Fruit fly (Drosophila melanogaster) S2 (cell line): ENCODE data around the gene Eip63F-1.

Experiments
- CG8478 ChIP-seq: fragments of >200 bp; optimal IDR thresholded peaks from 2 replicates; lab custom pipeline; 2018
- CTCF ChIP-seq, 2 experiments: fragments of >200 bp; optimal IDR thresholded peaks; 2 replicates each; lab custom pipeline; 2018

Gene Eip63F-1

DNA sequence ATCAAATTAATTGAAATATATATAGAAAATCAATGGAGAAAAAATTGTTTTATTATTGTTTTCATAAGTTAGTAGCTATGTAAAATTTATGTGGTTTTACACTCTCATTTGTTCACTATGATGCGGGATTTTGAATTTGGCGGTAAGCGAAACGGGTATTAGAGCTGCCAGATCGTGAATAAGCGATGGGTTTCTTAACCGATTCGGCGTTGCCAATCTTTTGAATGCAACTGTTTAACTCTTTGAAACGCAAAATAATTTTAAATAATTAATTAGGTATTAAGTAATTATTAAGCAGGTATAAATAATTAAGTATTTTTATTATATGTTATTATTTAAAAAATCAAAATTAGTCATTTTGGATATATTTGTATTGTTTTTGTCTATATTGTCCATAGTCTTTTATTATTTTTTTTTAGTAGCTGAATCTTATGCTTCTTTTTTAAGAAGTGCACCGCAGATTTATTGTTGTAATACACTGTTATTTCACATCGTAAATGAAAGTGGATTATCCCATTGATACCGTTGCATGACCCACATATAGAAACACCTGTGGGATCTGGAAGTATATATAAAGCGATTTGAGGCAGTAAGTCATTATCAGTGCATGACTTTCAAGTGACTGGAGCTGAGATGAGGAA lies 12.0 kb upstream of the Eip63F-1 start, which contains the start of gene CG10853:
Gene CG10853, plus strand, starts transcription at position 591 of the 641 bp plus-strand sequence.
- TF ChIP-seq CG8478 (lab: Kevin White, UChicago) (no peak), CTCF (optimal IDR thresholded peaks at IDR 0.05; lab: Kevin White, UChicago) (no peak)

DNA sequence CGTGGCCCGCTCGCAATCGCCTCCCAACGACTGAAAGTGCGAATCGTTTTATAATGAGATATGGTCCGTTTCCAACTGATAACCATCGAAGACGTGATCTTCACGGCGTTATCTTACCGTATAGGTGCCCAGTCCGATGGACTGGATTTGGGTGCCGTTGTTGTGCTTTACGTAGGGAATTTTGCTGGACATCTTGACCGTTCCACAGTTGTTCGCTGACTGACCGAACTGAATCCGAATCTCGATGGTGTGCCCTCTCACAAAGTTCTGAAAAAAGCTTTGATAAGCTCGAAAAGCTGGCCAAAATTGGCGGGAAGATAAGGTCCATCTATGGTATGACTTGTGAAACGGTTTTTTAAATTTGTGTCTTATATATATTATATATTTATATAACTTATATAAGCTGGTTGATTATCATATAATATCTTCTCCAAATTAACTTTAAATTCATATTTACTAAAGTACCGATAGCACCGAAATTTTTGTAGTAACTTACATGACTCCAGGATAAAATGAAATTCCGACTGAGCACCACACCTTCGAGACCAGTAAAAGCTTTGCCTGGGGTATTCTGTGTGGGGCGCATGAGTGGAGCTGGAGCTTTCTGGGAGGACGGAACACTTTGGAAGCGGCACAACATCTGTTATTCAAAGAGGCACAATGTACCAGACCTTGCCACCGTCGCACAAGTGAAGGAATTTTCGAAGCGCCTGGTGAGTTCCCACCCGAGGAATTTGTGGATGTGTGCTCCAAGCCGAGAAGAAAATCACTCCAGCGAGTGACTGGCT lies 7.0 kb upstream of the Eip63F-1 start, which contains the start of the genes CG10863 and CG14982:
Gene CG10863, minus strand, starts transcription at position 225 of the 788 bp plus-strand sequence.
Gene CG14982, plus strand, starts transcription at position 470 of the 788 bp plus-strand sequence.
- TF ChIP-seq CTCF (optimal IDR thresholded peaks at IDR 0.05; lab: Kevin White, UChicago) (no peak), CG8478 (lab: Kevin White, UChicago) (no peak)

- TF ChIP-seq CG8478 (lab: Kevin White, UChicago) (no peak), CTCF (optimal IDR thresholded peaks at IDR 0.05; lab: Kevin White, UChicago) (no peak)
Measured at dm6 chr3L:3940075-3940819, 4.8 kb upstream of the Eip63F-1 start, which contains the start of gene CG12766. TSS of gene CG12766 (minus strand) at chr3L:3940125.

DNA sequence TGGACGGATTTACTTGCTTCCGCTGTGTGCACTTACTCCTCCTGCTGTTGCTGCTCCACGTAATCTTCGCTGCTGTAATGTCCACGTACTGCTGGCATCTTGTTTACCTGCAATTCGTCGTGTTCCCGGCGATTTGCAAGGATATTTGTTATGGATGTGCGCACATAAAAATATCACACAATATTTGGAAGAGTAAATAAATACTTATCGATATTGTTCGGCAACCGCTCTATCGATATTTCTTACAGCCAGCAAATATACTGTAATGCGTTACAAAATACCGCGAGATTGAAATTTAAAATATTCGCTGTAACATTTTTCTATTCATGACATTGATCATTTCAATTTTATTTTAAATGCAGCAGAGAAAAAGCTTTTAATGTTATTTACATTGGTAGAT lies 2.4 kb upstream of the Eip63F-1 start, which contains the start of gene CG10866:
Gene CG10866, minus strand, starts transcription at position 187 of the 400 bp plus-strand sequence.
- TF ChIP-seq CTCF (optimal IDR thresholded peaks at IDR 0.05; lab: Kevin White, UChicago): no peak
- no peak for TF ChIP-seq CG8478 (lab: Kevin White, UChicago)

- TF ChIP-seq CTCF (optimal IDR thresholded peaks at IDR 0.05; lab: Kevin White, UChicago) (no peak), CG8478 (lab: Kevin White, UChicago) (no peak)
Measured at dm6 chr3L:3934110-3934509, 1.3 kb downstream of the Eip63F-1 start.

DNA sequence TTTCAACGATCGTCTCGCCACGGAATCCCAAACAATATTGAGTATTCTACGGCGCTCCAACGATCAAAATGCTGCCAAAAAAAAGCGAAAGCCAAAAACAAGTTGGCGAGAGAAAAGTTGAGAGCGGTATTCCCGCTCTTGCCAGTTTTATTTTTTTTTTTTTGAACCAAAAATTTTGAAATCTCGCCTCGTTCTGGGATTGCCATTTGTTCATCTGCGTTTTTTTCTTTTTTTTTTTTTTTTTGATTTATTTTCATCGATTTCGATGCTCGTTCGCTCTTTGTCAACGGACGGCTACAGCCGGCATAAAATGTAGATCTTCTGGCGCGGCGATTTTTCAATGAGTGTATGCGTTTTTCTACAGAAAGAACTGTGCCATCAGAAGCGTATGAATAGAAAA lies 1.8 kb downstream of the Eip63F-1 start:
- TF ChIP-seq CG8478 (lab: Kevin White, UChicago) (no peak), CTCF (optimal IDR thresholded peaks at IDR 0.05; lab: Kevin White, UChicago) (no peak)

- TF ChIP-seq CG8478 (lab: Kevin White, UChicago) (no peak), CTCF (optimal IDR thresholded peaks at IDR 0.05; lab: Kevin White, UChicago) (no peak)
Measured at dm6 chr3L:3932742-3933289, 2.6 kb downstream of the Eip63F-1 start.

- TF ChIP-seq CTCF (optimal IDR thresholded peaks at IDR 0.05; lab: Kevin White, UChicago) (no peak), CG8478 (lab: Kevin White, UChicago) (no peak)
Measured at dm6 chr3L:3931778-3932177, 3.6 kb downstream of the Eip63F-1 start.

DNA sequence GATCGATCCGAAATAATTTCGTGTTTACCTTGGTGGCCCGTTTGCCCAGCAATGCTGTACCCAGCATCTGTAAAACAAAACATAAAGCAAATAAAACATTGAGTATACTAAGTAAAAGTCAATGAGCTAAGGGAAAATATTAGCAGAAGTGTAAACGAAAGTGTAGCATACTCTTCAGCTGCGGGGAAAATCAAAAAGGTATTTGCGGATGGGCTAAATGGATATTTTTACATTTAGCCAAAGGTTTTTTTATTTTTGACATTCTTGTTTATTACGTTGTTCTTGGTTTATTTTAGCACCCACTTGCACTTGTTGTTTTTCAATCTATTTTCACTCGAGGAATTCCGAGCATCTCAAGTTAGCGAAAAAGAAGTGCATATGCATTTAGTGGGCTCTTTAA lies 4.5 kb downstream of the Eip63F-1 start:
- TF ChIP-seq CTCF (optimal IDR thresholded peaks at IDR 0.05; lab: Kevin White, UChicago) (no peak), CG8478 (lab: Kevin White, UChicago) (no peak)

dm6 chr3L:3929968-3930767 lies 5.2 kb downstream of the Eip63F-1 start:
- no peak for TF ChIP-seq CTCF (optimal IDR thresholded peaks at IDR 0.05; lab: Kevin White, UChicago)

dm6 chr3L:3928943-3929785 lies 6.3 kb downstream of the Eip63F-1 start:
- TF ChIP-seq CTCF (optimal IDR thresholded peaks at IDR 0.05; lab: Kevin White, UChicago) (no peak), CG8478 (lab: Kevin White, UChicago) (no peak)

- TF ChIP-seq CG8478 (lab: Kevin White, UChicago) (no peak), CTCF (optimal IDR thresholded peaks at IDR 0.05; lab: Kevin White, UChicago) (no peak)
Measured at dm6 chr3L:3928205-3928942, 7.0 kb downstream of the Eip63F-1 start.
